Fruit fly (Drosophila melanogaster): Measurements from ENCODE around the gene GC.

dm6 chr3L:1636886-1637285 lies 7.8 kb upstream of the GC start:
- TF ChIP-seq CG8478 (optimal IDR thresholded peaks at IDR 0.05) (no peak), CTCF (optimal IDR thresholded peaks at IDR 0.05) (no peak)
